Fruit fly (Drosophila melanogaster): ENCODE data around the gene CG2202.

DNA sequence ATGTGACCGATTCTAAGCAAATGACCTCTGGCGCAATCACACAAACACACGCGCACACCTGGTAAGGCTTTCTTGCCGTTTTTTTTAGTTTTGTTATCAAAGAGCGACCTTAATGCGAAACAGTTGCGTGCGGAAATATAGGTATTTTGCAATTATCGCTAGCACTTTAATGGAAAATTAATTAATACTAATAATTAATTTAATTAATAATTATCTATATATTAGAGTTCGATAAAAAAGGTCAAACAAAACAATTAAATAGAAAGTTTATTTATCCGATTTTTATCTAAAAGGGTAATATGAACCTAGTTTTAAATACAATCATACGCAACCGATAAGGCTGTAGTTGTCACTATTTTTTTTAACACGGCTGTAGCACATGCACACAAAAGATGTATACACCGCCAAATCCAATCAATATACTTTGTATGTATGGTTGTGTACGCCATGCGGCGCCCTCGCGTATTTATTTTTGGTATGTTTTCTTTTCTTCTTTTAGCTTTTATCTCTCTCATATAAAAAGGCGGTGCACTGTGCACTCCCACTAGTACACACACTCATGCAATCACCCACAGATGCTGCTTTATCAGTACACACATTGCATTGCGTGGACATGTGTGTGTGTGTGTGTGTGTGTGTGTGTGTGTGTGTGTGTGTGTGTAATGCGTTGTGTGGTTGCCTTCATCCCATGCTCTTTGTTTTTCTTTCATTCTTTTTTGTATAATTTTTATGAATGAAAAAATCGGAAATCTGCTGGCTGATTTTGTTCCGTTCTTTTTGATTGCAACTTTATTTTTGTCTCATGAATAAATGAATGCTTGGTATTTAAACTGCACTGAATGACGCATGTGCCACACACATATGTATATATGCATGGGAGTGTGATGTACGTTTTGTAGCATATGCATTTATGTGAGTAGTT, 45.8 kb upstream of the CG2202 start:
- TF ChIP-seq psq (optimal IDR thresholded peaks at IDR 0.05) (no peak), Dll (optimal IDR thresholded peaks at IDR 0.05) (no peak), CG8478 (optimal IDR thresholded peaks at IDR 0.05) (no peak), EcR (GFP tag; optimal IDR thresholded peaks at IDR 0.05) (no peak), pan (optimal IDR thresholded peaks at IDR 0.05) (no peak)
